Fruit fly (Drosophila melanogaster) whole organism, pupa: ENCODE results near the gene CG13999.

ENCODE experiments used
- D1 ChIP-seq: fragments of 200-800 bp; sonication (Bioruptor generic); optimal IDR thresholded peaks from 2 replicates; lab custom pipeline; 2018; ENCODE audit warnings: missing biosample characterization, mild to moderate bottlenecking, missing genetic modification characterization, moderate library complexity
- EcR ChIP-seq: fragments of 200-800 bp; sonication (Bioruptor generic); optimal IDR thresholded peaks from 3 replicates; lab custom pipeline; 2019; ENCODE audit warnings: missing biosample characterization, missing genetic modification characterization, mild to moderate bottlenecking, moderate library complexity, missing genetic modification reagents
- Ets98B ChIP-seq: fragments of 200-800 bp; sonication (Bioruptor generic); IDR thresholded peaks from 2 replicates; pipeline ENCODE4 v1.3.6; 2022; ENCODE audit warnings: missing biosample characterization, missing genetic modification characterization
- fd96Ca ChIP-seq: fragments of 200-800 bp; sonication (Bioruptor generic); IDR thresholded peaks from 3 replicates; pipeline ENCODE4 v1.3.6; 2022; ENCODE audit warnings: missing biosample characterization, missing genetic modification characterization

- TF ChIP-seq Ets98B (GFP tag; lab: Robert Waterston, UW): no peak
- TF ChIP-seq D1 (tag; lab: Kevin White, UChicago): no peak
- TF ChIP-seq fd96Ca (GFP tag; lab: Robert Waterston, UW): no peak
- no peak for TF ChIP-seq EcR
Observed at dm6 chr2L:5972005-5972404, 15.7 kb upstream of the CG13999 start.
